Worm (Caenorhabditis elegans) whole organism, young adult: ENCODE results near the gene pek-1.

Source experiments
- B0019.2 ChIP-seq: fragments of 200-800 bp; sonication (Bioruptor generic); conservative IDR thresholded peaks from 2 replicates; pipeline ENCODE4 v1.3.6; 2022; ENCODE audit warnings: missing genetic modification reagents, missing genetic modification characterization, missing compliant biosample characterization
- B0035.1 ChIP-seq: sonication (generic microtip); optimal IDR thresholded peaks from 2 replicates; lab custom pipeline; 2016; ENCODE audit warnings: missing genetic modification characterization, mild to moderate bottlenecking, missing compliant biosample characterization, missing genotype, missing genetic modification reagents
- D2030.7 ChIP-seq: fragments of 200-800 bp; sonication (Bioruptor generic); IDR thresholded peaks from 2 replicates; pipeline ENCODE4 v1.3.6; 2022; ENCODE audit warnings: missing genetic modification reagents, missing genetic modification characterization, missing compliant biosample characterization
- F23B12.7 ChIP-seq: sonication (generic microtip); optimal IDR thresholded peaks from 2 replicates; lab custom pipeline; 2017; ENCODE audit warnings: missing genetic modification characterization, mild to moderate bottlenecking, missing compliant biosample characterization, antibody characterized with exemption, moderate library complexity; ENCODE audit not compliant: insufficient read depth
- F55B11.4 ChIP-seq: sonication (generic microtip); optimal IDR thresholded peaks from 2 replicates; lab custom pipeline; 2016; ENCODE audit warnings: missing compliant biosample characterization, missing genetic modification characterization, borderline replicate concordance; ENCODE audit not compliant: insufficient read depth
- Y56A3A.18 ChIP-seq: fragments of 200-800 bp; sonication (Bioruptor generic); IDR thresholded peaks from 2 replicates; pipeline ENCODE4 v1.3.6; 2022; ENCODE audit warnings: missing genetic modification reagents, missing genetic modification characterization, missing compliant biosample characterization
- Y79H2A.3 ChIP-seq: fragments of 200-800 bp; sonication (Bioruptor generic); conservative IDR thresholded peaks from 2 replicates; pipeline ENCODE4 v1.3.6; 2022; ENCODE audit warnings: missing genetic modification reagents, missing genetic modification characterization, missing compliant biosample characterization
- Y95B8A.8 ChIP-seq: fragments of 200-800 bp; sonication (Bioruptor generic); IDR thresholded peaks from 2 replicates; pipeline ENCODE4 v1.3.6; 2022; ENCODE audit warnings: missing genetic modification reagents, missing genetic modification characterization, missing compliant biosample characterization
- ZK185.1 ChIP-seq: sonication (generic microtip); optimal IDR thresholded peaks from 2 replicates; lab custom pipeline; 2016; ENCODE audit warnings: mild to moderate bottlenecking, missing genetic modification characterization, missing compliant biosample characterization; ENCODE audit not compliant: poor library complexity, severe bottlenecking
- ama-1 ChIP-seq, 3 experiments: fragments of 150-350 bp in 1 of 3; sonication (generic microtip) in 2 of 3; optimal IDR thresholded peaks; 2 replicates each; lab custom pipeline; 2014 to 2018; ENCODE audit warnings: missing biosample characterization in 2 of 3, missing genetic modification characterization in 2 of 3, missing genetic modification reagents in 2 of 3
- aptf-2 ChIP-seq: fragments of 200-800 bp; sonication (Bioruptor generic); conservative IDR thresholded peaks from 2 replicates; pipeline ENCODE4 v1.3.6; 2022; ENCODE audit warnings: missing genetic modification reagents, missing genetic modification characterization, missing compliant biosample characterization
- aptf-3 ChIP-seq: fragments of 200-800 bp; sonication (Bioruptor generic); IDR thresholded peaks from 2 replicates; pipeline ENCODE4 v1.3.6; 2022; ENCODE audit warnings: missing genetic modification characterization, missing compliant biosample characterization
- bed-2 ChIP-seq: fragments of 200-800 bp; sonication (Bioruptor generic); IDR thresholded peaks from 2 replicates; pipeline ENCODE4 v1.3.6; 2022; ENCODE audit warnings: missing genetic modification reagents, missing genetic modification characterization, missing compliant biosample characterization
- ccch-3 ChIP-seq: fragments of 200-800 bp; sonication (Bioruptor generic); optimal IDR thresholded peaks from 2 replicates; lab custom pipeline; 2018; ENCODE audit warnings: mild to moderate bottlenecking, missing genetic modification characterization, missing compliant biosample characterization
- ceh-27 ChIP-seq: fragments of 200-800 bp; sonication (Bioruptor generic); optimal IDR thresholded peaks from 2 replicates; lab custom pipeline; 2018; ENCODE audit warnings: mild to moderate bottlenecking, missing genetic modification characterization, moderate library complexity, missing compliant biosample characterization
- efl-1 ChIP-seq: fragments of 150-350 bp; optimal IDR thresholded peaks from 2 replicates; lab custom pipeline; 2014; ENCODE audit warnings: missing biosample characterization, missing genetic modification reagents, missing genetic modification characterization
- hmg-1.2 ChIP-seq: fragments of 200-800 bp; sonication (Bioruptor generic); IDR thresholded peaks from 2 replicates; pipeline ENCODE4 v1.3.6; 2022; ENCODE audit warnings: missing genetic modification reagents, missing genetic modification characterization, missing compliant biosample characterization
- hmg-20 ChIP-seq: fragments of 200-800 bp; sonication (Bioruptor generic); IDR thresholded peaks from 2 replicates; pipeline ENCODE4 v1.3.6; 2022; ENCODE audit warnings: missing genetic modification reagents, missing genetic modification characterization, missing compliant biosample characterization
- let-526 ChIP-seq: fragments of 200-800 bp; sonication (Bioruptor generic); IDR thresholded peaks from 2 replicates; pipeline ENCODE4 v1.3.6; 2022; ENCODE audit warnings: missing genetic modification reagents, missing genetic modification characterization, missing compliant biosample characterization
- madf-10 ChIP-seq: sonication (generic microtip); optimal IDR thresholded peaks from 2 replicates; lab custom pipeline; 2016; ENCODE audit warnings: mild to moderate bottlenecking, missing genetic modification characterization, missing compliant biosample characterization
- madf-6 ChIP-seq: fragments of 200-800 bp; sonication (Bioruptor generic); IDR thresholded peaks from 2 replicates; pipeline ENCODE4 v1.3.6; 2022; ENCODE audit warnings: missing genetic modification reagents, missing genetic modification characterization, missing compliant biosample characterization
- mel-28 ChIP-seq: sonication (generic microtip); optimal IDR thresholded peaks from 2 replicates; lab custom pipeline; 2016; ENCODE audit warnings: borderline replicate concordance, mild to moderate bottlenecking, missing genetic modification characterization, missing compliant biosample characterization
- nhr-120 ChIP-seq: fragments of 200-800 bp; sonication (Bioruptor generic); IDR thresholded peaks from 2 replicates; pipeline ENCODE4 v1.3.6; 2022; ENCODE audit warnings: missing genetic modification characterization, missing compliant biosample characterization
- nhr-27 ChIP-seq: fragments of 200-800 bp; sonication (Bioruptor generic); optimal IDR thresholded peaks from 2 replicates; lab custom pipeline; 2018; ENCODE audit warnings: mild to moderate bottlenecking, missing genetic modification characterization, moderate library complexity, missing compliant biosample characterization
- nhr-80 ChIP-seq: sonication (generic microtip); optimal IDR thresholded peaks from 2 replicates; lab custom pipeline; 2016; ENCODE audit warnings: missing genetic modification characterization, missing compliant biosample characterization
- repo-1 ChIP-seq: sonication (generic microtip); optimal IDR thresholded peaks from 2 replicates; lab custom pipeline; 2017; ENCODE audit warnings: mild to moderate bottlenecking, missing genetic modification characterization, missing compliant biosample characterization
- sdz-38 ChIP-seq: sonication (generic microtip); optimal IDR thresholded peaks from 2 replicates; lab custom pipeline; 2016; ENCODE audit warnings: missing genotype, missing genetic modification characterization, missing compliant biosample characterization
- tbp1 ChIP-seq: fragments of 200-800 bp; sonication (Bioruptor generic); optimal IDR thresholded peaks from 2 replicates; lab custom pipeline; 2018; ENCODE audit warnings: mild to moderate bottlenecking, missing genetic modification characterization, missing compliant biosample characterization
- tbx-9 ChIP-seq: sonication (generic microtip); optimal IDR thresholded peaks from 2 replicates; lab custom pipeline; 2016; ENCODE audit warnings: borderline replicate concordance, missing genetic modification characterization, inconsistent platforms, missing compliant biosample characterization
- zfh-2 ChIP-seq: fragments of 200-800 bp; sonication (Bioruptor generic); conservative IDR thresholded peaks from 2 replicates; pipeline ENCODE4 v1.3.6; 2022; ENCODE audit warnings: missing genetic modification reagents, missing genetic modification characterization, missing compliant biosample characterization
- ztf-18 ChIP-seq: sonication (generic microtip); optimal IDR thresholded peaks from 2 replicates; lab custom pipeline; 2016; ENCODE audit warnings: missing genotype, mild to moderate bottlenecking, missing genetic modification characterization, missing compliant biosample characterization
- ztf-25 ChIP-seq: fragments of 200-800 bp; sonication (Bioruptor generic); IDR thresholded peaks from 2 replicates; pipeline ENCODE4 v1.3.6; 2022; ENCODE audit warnings: missing genetic modification reagents, missing genetic modification characterization, missing compliant biosample characterization
- ztf-28 ChIP-seq: fragments of 200-800 bp; sonication (Bioruptor generic); IDR thresholded peaks from 2 replicates; pipeline ENCODE4 v1.3.6; 2022; ENCODE audit warnings: missing genetic modification reagents, missing genetic modification characterization, missing compliant biosample characterization
- ztf-3 ChIP-seq: fragments of 200-800 bp; sonication (Bioruptor generic); optimal IDR thresholded peaks from 2 replicates; lab custom pipeline; 2018; ENCODE audit warnings: mild to moderate bottlenecking, missing genetic modification characterization, missing compliant biosample characterization

Gene pek-1

ce11 chrX:11439006-11439405 is 24.3 kb upstream of the pek-1 start:
- TF ChIP-seq aptf-2 (GFP tag; lab: Robert Waterston, UW) (peak; percentile 93), aptf-3 (peak; percentile 83; the same call in 1 of the 2 replicates), hmg-1.2 (GFP tag; lab: Robert Waterston, UW) (peak; percentile 67)

ce11 chrX:11437716-11438115 is 23.0 kb upstream of the pek-1 start:
- TF ChIP-seq B0019.2 (no peak), let-526 (no peak), nhr-27 (no peak), aptf-2 (GFP tag; lab: Robert Waterston, UW) (peak; percentile 92), nhr-80 (no peak), madf-6 (GFP tag; lab: Robert Waterston, UW) (peak; percentile 59), F23B12.7 (tag; lab: Kevin White, UChicago) (no peak), efl-1 (peak; percentile 12)

DNA sequence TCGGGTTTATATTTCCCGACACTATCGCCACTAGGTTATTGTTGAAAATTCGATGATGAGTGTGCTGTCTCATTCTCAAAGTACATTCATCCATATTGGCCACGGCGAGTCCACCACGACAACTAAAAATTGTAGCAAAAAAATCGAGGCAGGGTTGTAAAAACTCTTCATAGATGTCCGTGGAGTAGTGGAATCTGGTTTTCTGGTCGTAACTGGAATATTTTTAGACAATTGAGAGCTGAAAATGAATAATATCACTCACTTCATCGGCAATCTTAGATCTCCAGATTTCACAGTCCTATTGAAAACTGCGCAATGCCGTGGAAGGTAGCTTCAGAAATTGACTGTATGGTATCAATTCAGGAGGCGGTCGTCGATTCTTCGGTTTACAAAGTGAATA is 20.8 kb upstream of the pek-1 start:
- TF ChIP-seq F55B11.4 (tag; lab: Kevin White, UChicago) (no peak), hmg-20 (GFP tag; lab: Robert Waterston, UW) (no peak), bed-2 (no peak), ztf-25 (GFP tag; lab: Robert Waterston, UW) (no peak), ztf-28 (GFP tag; lab: Robert Waterston, UW) (no peak), ZK185.1 (tag; lab: Kevin White, UChicago) (no peak), mel-28 (tag; lab: Kevin White, UChicago) (no peak), Y95B8A.8 (no peak), Y79H2A.3 (GFP tag; lab: Robert Waterston, UW) (no peak), repo-1 (tag; lab: Kevin White, UChicago) (no peak), ccch-3 (no peak)
- TF ChIP-seq, all 124 proteins: peak for 0

DNA sequence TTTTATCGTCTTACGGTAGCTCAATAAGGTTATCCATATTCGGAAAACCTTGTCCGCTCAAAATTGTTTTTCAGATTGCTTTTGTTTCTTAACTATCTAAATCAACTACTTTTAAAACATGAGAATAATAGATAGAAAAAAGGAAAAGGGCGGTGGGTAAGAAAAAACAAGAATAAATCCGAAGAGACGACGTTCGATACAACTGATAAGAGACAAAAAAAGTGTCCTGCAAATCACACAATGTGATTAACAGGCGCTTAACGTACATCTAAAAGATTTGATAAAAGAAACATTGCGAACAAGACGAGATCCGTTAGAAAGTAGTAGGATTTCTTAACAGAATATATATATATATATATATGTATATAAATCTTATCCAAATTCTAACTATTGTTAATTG is 18.8 kb upstream of the pek-1 start, which contains the start of gene hum-4:
TSS of gene hum-4 (minus strand) at position 101 of the 400 bp plus-strand sequence.
- TF ChIP-seq nhr-27: no peak
- TF ChIP-seq, all 124 proteins: peak for 0

- TF ChIP-seq ztf-3 (GFP tag; lab: Kevin White, UChicago): no peak
- no peak for TF ChIP-seq sdz-38 (tag; lab: Kevin White, UChicago)
- TF ChIP-seq nhr-120 (GFP tag; lab: Robert Waterston, UW): no peak
Observed at ce11 chrX:11427550-11427949, 12.9 kb upstream of the pek-1 start.

- TF ChIP-seq nhr-80: peak; percentile 11
- no peak for TF ChIP-seq tbp1
Observed at ce11 chrX:11426647-11427046, 12.0 kb upstream of the pek-1 start.

DNA sequence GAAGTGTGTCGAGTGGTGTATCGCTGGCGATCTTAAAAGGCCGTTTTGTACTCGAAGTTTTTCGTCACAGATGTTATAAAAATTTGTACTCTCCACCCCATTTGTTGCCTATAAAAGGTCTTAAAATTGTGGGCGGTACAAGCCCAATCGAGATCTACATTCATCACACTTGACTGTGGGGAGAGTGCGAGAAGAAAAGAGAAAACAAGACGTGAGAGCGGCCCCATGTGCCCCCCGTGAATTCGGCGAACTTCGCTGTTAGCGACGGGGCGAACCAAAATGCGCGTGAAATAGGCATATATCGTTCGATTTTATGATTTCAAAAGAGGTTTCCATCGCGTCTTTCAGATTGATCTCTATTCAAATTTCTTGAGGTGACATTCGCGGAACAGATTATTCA is 5.3 kb upstream of the pek-1 start, which contains the start of gene F46C3.6:
TSS of gene F46C3.6 (minus strand) at position 87 of the 400 bp plus-strand sequence.
- TF ChIP-seq hmg-20 (GFP tag; lab: Robert Waterston, UW) (no peak), ama-1 (optimal IDR thresholded peaks at IDR 0.05; lab: Kevin White, UChicago) (no peak), ama-1 (GFP tag; optimal IDR thresholded peaks at IDR 0.05; lab: Kevin White, UChicago) (no peak), ceh-27 (GFP tag; lab: Kevin White, UChicago) (no peak), tbx-9 (tag; lab: Kevin White, UChicago) (no peak), ztf-18 (tag; lab: Kevin White, UChicago) (no peak), madf-10 (no peak), nhr-27 (no peak), zfh-2 (GFP tag; lab: Robert Waterston, UW) (no peak), Y79H2A.3 (GFP tag; lab: Robert Waterston, UW) (no peak), D2030.7 (no peak), aptf-3 (no peak), B0035.1 (no peak), Y56A3A.18 (no peak)
